Worm (Caenorhabditis elegans) whole organism, L4 larva: ENCODE results near the gene Y39F10A.1.

Source experiments
- F26F4.8 ChIP-seq: fragments of 200-800 bp; sonication (Bioruptor generic); conservative IDR thresholded peaks from 2 replicates; pipeline ENCODE4 v1.3.6; 2022; ENCODE audit warnings: missing genetic modification characterization, missing compliant biosample characterization
- F44E2.7 ChIP-seq: fragments of 200-800 bp; sonication (Bioruptor generic); IDR thresholded peaks from 2 replicates; pipeline ENCODE4 v2.1.2; 2022; ENCODE audit warnings: missing genetic modification characterization, missing compliant biosample characterization
- F49E8.2 ChIP-seq: sonication (generic microtip); optimal IDR thresholded peaks from 2 replicates; lab custom pipeline; 2016; ENCODE audit warnings: missing compliant biosample characterization, mild to moderate bottlenecking, missing genetic modification characterization, borderline replicate concordance
- ceh-82 ChIP-seq: sonication (generic microtip); optimal IDR thresholded peaks from 2 replicates; lab custom pipeline; 2017; ENCODE audit warnings: missing biosample characterization, missing genetic modification characterization
- lin-39 ChIP-seq: fragments of 150-350 bp; optimal IDR thresholded peaks from 2 replicates; lab custom pipeline; 2014; ENCODE audit warnings: missing biosample characterization, missing genetic modification reagents, missing genetic modification characterization
- mxl-3 ChIP-seq: fragments of 200-800 bp; sonication (Bioruptor generic); optimal IDR thresholded peaks from 2 replicates; lab custom pipeline; 2018; ENCODE audit warnings: mild to moderate bottlenecking, missing genetic modification characterization, missing compliant biosample characterization
- nhr-111 ChIP-seq: fragments of 200-800 bp; sonication (Bioruptor generic); optimal IDR thresholded peaks from 2 replicates; lab custom pipeline; 2018; ENCODE audit warnings: mild to moderate bottlenecking, missing genetic modification characterization, missing compliant biosample characterization
- nhr-77 ChIP-seq: fragments of 150-350 bp; optimal IDR thresholded peaks from 2 replicates; lab custom pipeline; 2014; ENCODE audit warnings: missing biosample characterization, missing genetic modification characterization
- pha-4 ChIP-seq, 2 experiments: fragments of 150-350 bp in 1 of 2; fragments of 200-800 bp in 1 of 2; sonication (Bioruptor generic) in 1 of 2; IDR thresholded peaks in 1 of 2; optimal IDR thresholded peaks in 1 of 2; 2 replicates each; pipeline versions ENCODE4 v1.3.6 to Lab custom; 2014 to 2022; ENCODE audit warnings: missing genetic modification characterization in 2 of 2, missing genetic modification reagents in 2 of 2, missing biosample characterization in 1 of 2, missing compliant biosample characterization in 1 of 2
- zfp-3 ChIP-seq: fragments of 200-800 bp; sonication (Bioruptor generic); conservative IDR thresholded peaks from 2 replicates; pipeline ENCODE4 v1.3.6; 2022; ENCODE audit warnings: missing genetic modification reagents, missing genetic modification characterization, missing compliant biosample characterization

DNA sequence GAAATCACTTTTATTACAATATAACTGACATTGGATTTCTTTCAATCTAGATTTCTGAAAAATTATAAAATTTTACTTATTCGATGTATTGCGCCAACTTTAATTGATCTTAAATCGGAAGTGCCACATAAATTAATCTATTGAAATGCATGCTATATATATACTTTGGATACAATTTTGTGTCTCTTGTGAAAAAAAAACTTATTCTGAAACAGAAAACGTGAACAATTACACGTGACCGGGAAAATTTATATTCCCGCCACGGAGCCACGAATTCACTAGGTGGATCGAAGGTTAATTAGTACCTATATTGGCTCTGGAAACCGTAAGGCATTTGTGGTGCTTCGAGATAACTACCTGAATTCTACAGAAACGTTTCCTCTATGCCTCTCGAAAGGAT, 24.6 kb downstream of the Y39F10A.1 start, which contains the start of gene F46F5.14:
- TF ChIP-seq F26F4.8: no peak
- no peak for TF ChIP-seq F44E2.7 (GFP tag; lab: Robert Waterston, UW)
- TF ChIP-seq F49E8.2 (tag; lab: Kevin White, UChicago): no peak
- TF ChIP-seq ceh-82: no peak
- no peak for TF ChIP-seq lin-39 (tag; lab: Kevin White, UChicago)
- no peak for TF ChIP-seq zfp-3 (GFP tag; lab: Robert Waterston, UW)
- no peak for TF ChIP-seq nhr-111
- no peak for TF ChIP-seq mxl-3 (GFP tag; lab: Kevin White, UChicago)
- TF ChIP-seq pha-4 (GFP tag; IDR thresholded peaks at IDR 0.05; lab: Robert Waterston, UW): no peak
- no peak for TF ChIP-seq pha-4 (tag; optimal IDR thresholded peaks at IDR 0.05; lab: Kevin White, UChicago)
- TF ChIP-seq nhr-77 (tag; lab: Kevin White, UChicago): no peak
